Fruit fly (Drosophila melanogaster): ENCODE results near the gene Syt1.

The Syt1 gene

DNA sequence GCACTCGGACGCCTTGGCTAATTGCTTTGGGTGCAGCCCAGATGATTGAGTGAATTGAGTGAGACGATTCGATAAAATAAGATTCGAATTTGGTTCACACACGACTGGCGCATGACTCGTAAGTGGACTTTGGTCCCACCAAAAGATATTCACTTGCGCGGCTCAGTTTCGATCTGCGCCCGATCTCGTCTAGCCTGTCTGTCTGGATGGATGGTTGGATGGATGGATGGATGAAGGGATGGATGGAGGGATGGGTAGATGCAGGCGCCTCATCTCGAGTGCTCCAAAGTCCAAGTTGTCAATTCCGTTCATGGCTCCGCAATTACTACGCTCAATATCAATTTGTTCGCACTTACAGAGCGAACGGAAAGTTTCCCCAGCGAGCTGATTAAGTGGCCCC lies 2.7 kb upstream of the Syt1 start:
- TF ChIP-seq dmrt93B (GFP tag; optimal IDR thresholded peaks at IDR 0.05) (no peak), CrebA (GFP tag; optimal IDR thresholded peaks at IDR 0.05; ENCODE audit: borderline replicate concordance) (no peak), rgr (GFP tag; optimal IDR thresholded peaks at IDR 0.05) (no peak), Dfd (GFP tag; optimal IDR thresholded peaks at IDR 0.05) (no peak), CG9705 (GFP tag; optimal IDR thresholded peaks at IDR 0.05) (no peak), sv (GFP tag; optimal IDR thresholded peaks at IDR 0.05) (no peak), jim (GFP tag; optimal IDR thresholded peaks at IDR 0.05) (no peak), psq (GFP tag; optimal IDR thresholded peaks at IDR 0.05) (no peak), br (GFP tag; optimal IDR thresholded peaks at IDR 0.05) (no peak), Rel (GFP tag; optimal IDR thresholded peaks at IDR 0.05) (no peak), Rel (tag; optimal IDR thresholded peaks at IDR 0.05) (no peak), Sp1 (GFP tag; optimal IDR thresholded peaks at IDR 0.05) (no peak), pan (optimal IDR thresholded peaks at IDR 0.05) (no peak), Vsx2 (GFP tag; optimal IDR thresholded peaks at IDR 0.05; ENCODE audit: partially characterized antibody) (no peak), ey (GFP tag; optimal IDR thresholded peaks at IDR 0.05) (no peak), h (GFP tag; optimal IDR thresholded peaks at IDR 0.05) (no peak), brk (GFP tag; optimal IDR thresholded peaks at IDR 0.05) (no peak)

- TF ChIP-seq GATAd (GFP tag; optimal IDR thresholded peaks at IDR 0.05) (no peak), sage (GFP tag; optimal IDR thresholded peaks at IDR 0.05) (no peak), h (GFP tag; optimal IDR thresholded peaks at IDR 0.05) (peak; percentile 28)
These were observed 1.4 kb upstream of the Syt1 start for dm6 chr2L:2800956-2801776.

DNA sequence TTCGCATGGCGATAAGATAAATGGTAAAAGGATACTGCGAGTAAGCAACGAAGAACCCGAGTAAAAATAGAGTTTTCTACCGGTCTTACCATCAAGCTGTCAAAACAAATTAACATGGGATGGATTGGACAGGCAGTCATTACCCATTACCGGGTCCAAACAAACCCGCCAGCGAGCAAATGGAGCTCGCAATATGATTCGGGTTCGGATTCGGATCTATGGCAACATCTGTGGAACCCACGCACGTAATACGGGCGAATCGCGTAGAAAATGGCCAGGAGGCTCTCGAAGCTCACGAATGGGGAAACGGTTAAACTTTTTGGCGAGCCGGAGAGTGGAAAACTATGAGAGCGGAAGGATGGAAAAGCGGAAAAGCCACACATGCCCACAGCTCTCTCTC lies 2.6 kb downstream of the Syt1 start:
- no peak for TF ChIP-seq Jra (GFP tag; optimal IDR thresholded peaks at IDR 0.05)

- TF ChIP-seq ey (GFP tag; optimal IDR thresholded peaks at IDR 0.05) (no peak), tai (GFP tag; optimal IDR thresholded peaks at IDR 0.05) (no peak), fru (GFP tag; optimal IDR thresholded peaks at IDR 0.05) (no peak), dmrt93B (GFP tag; optimal IDR thresholded peaks at IDR 0.05) (no peak), GATAd (GFP tag; optimal IDR thresholded peaks at IDR 0.05) (no peak), N (GFP tag; optimal IDR thresholded peaks at IDR 0.05) (no peak), Hr78 (GFP tag; optimal IDR thresholded peaks at IDR 0.05) (no peak), foxo (GFP tag; optimal IDR thresholded peaks at IDR 0.05) (no peak), rgr (GFP tag; optimal IDR thresholded peaks at IDR 0.05) (no peak), lola (GFP tag; optimal IDR thresholded peaks at IDR 0.05) (no peak), psq (GFP tag; optimal IDR thresholded peaks at IDR 0.05) (no peak), Sp1 (GFP tag; optimal IDR thresholded peaks at IDR 0.05) (no peak), br (GFP tag; optimal IDR thresholded peaks at IDR 0.05) (no peak), Abd-B (GFP tag; optimal IDR thresholded peaks at IDR 0.05) (no peak), Myc (optimal IDR thresholded peaks at IDR 0.05) (no peak), Dfd (GFP tag; optimal IDR thresholded peaks at IDR 0.05) (no peak), Vsx2 (GFP tag; optimal IDR thresholded peaks at IDR 0.05; ENCODE audit: partially characterized antibody) (no peak), sage (GFP tag; optimal IDR thresholded peaks at IDR 0.05) (no peak), Rel (GFP tag; optimal IDR thresholded peaks at IDR 0.05) (no peak), Rel (tag; optimal IDR thresholded peaks at IDR 0.05) (no peak)
These were observed 17.0 kb downstream of the Syt1 start for dm6 chr2L:2782790-2783189.

- no peak for TF ChIP-seq rgr (GFP tag; optimal IDR thresholded peaks at IDR 0.05)
- TF ChIP-seq Abd-B (GFP tag; optimal IDR thresholded peaks at IDR 0.05), result no peak
- TF ChIP-seq Myc (optimal IDR thresholded peaks at IDR 0.05), result no peak
- TF ChIP-seq CG9705 (GFP tag; optimal IDR thresholded peaks at IDR 0.05), result no peak
These were observed 28.1 kb downstream of the Syt1 start, which contains the start of gene CG15399 for dm6 chr2L:2771676-2772075. Gene CG15399, minus strand, starts transcription at chr2L:2771776.

DNA sequence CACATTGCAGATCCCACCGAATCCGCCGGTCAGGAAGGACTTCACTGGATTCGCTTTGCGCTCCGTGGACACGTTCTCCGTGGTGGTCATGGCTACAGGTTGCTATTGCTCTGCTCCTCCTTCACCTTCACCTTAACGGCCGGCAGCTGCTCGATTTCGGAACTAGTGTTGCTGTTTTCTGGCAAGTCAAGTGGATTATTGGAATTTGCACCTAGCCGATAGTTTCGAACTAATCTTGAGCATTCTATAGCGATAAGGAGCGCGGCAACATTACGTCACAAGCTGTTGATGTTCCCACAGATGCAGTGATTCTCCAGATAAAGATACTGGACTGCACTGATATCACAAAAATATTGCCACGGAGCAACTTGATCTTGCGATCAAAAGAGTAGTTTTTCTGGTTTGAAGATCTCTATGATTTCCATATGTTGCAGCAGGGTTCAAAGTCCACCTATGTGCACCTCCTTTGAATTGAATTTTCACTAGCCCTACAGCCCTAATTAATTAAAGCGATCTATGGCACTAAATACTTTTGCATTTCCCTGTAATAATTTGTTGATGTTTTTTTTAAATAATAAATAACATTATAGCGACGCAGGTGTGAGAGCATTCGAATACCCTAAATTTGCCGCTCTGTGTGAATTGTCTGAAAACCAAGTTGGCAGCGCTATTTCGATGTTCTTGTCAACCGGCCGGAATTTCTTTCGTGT lies 30.1 kb downstream of the Syt1 start, which contains the start of the genes colt and HINT1:
colt (minus strand) TSS at position 594 of the 710 bp plus-strand sequence.
HINT1 (plus strand) TSS at position 660 of the 710 bp plus-strand sequence.
- TF ChIP-seq Sp1 (GFP tag; optimal IDR thresholded peaks at IDR 0.05) (peak; percentile 57), fru (GFP tag; optimal IDR thresholded peaks at IDR 0.05) (no peak), Dfd (GFP tag; optimal IDR thresholded peaks at IDR 0.05) (no peak), brk (GFP tag; optimal IDR thresholded peaks at IDR 0.05) (no peak), h (GFP tag; optimal IDR thresholded peaks at IDR 0.05) (peak; percentile 12), rgr (GFP tag; optimal IDR thresholded peaks at IDR 0.05) (no peak), psq (GFP tag; optimal IDR thresholded peaks at IDR 0.05) (no peak), HLH106 (tag; optimal IDR thresholded peaks at IDR 0.05) (peak; percentile 4), ey (GFP tag; optimal IDR thresholded peaks at IDR 0.05) (no peak), Hr83 (GFP tag; optimal IDR thresholded peaks at IDR 0.05; ENCODE audit: poor library complexity, severe bottlenecking) (no peak), Vsx2 (GFP tag; optimal IDR thresholded peaks at IDR 0.05; ENCODE audit: partially characterized antibody) (no peak), dmrt93B (GFP tag; optimal IDR thresholded peaks at IDR 0.05) (no peak), Myc (optimal IDR thresholded peaks at IDR 0.05) (no peak), br (GFP tag; optimal IDR thresholded peaks at IDR 0.05) (peak; percentile 33), pan (optimal IDR thresholded peaks at IDR 0.05) (no peak), Rel (GFP tag; optimal IDR thresholded peaks at IDR 0.05) (no peak), Rel (tag; optimal IDR thresholded peaks at IDR 0.05) (peak; percentile 53), foxo (GFP tag; optimal IDR thresholded peaks at IDR 0.05) (no peak), usp (GFP tag; optimal IDR thresholded peaks at IDR 0.05) (no peak), GATAd (GFP tag; optimal IDR thresholded peaks at IDR 0.05) (no peak), jim (GFP tag; optimal IDR thresholded peaks at IDR 0.05) (no peak), woc (GFP tag; optimal IDR thresholded peaks at IDR 0.05) (no peak), Hnf4 (GFP tag; optimal IDR thresholded peaks at IDR 0.05) (peak; percentile 94)

Measured in whole organism, wandering third instar larva.